Worm (Caenorhabditis elegans) whole organism, L4 larva: Measurements from ENCODE around the gene F54E7.6.

Experiments
- R02D3.7 ChIP-seq: fragments of 150-350 bp; sonication (generic microtip); optimal IDR thresholded peaks from 3 replicates; lab custom pipeline; 2014; ENCODE audit warnings: missing biosample characterization, missing genetic modification characterization
- T20F7.1 ChIP-seq: fragments of 200-800 bp; sonication (Bioruptor generic); optimal IDR thresholded peaks from 2 replicates; lab custom pipeline; 2018; ENCODE audit warnings: mild to moderate bottlenecking, missing genetic modification characterization, missing compliant biosample characterization
- T26A8.4 ChIP-seq: fragments of 200-800 bp; sonication (Bioruptor generic); IDR thresholded peaks from 2 replicates; pipeline ENCODE4 v1.3.6; 2022; ENCODE audit warnings: missing genetic modification characterization, missing compliant biosample characterization
- Y48G9A.11 ChIP-seq: fragments of 200-800 bp; sonication (Bioruptor generic); IDR thresholded peaks from 2 replicates; pipeline ENCODE4 v1.3.6; 2022; ENCODE audit warnings: missing genetic modification reagents, missing genetic modification characterization, missing compliant biosample characterization
- Y75B8A.6 ChIP-seq: fragments of 200-800 bp; sonication (Bioruptor generic); IDR thresholded peaks from 2 replicates; pipeline ENCODE4 v1.3.6; 2022; ENCODE audit warnings: missing genetic modification reagents, missing genetic modification characterization, missing compliant biosample characterization
- ama-1 ChIP-seq: fragments of 150-350 bp; optimal IDR thresholded peaks from 2 replicates; lab custom pipeline; 2014; ENCODE audit warnings: inconsistent platforms, mixed read lengths
- arid-1 ChIP-seq: fragments of 200-800 bp; sonication (Bioruptor generic); conservative IDR thresholded peaks from 2 replicates; pipeline ENCODE4 v1.3.6; 2022; ENCODE audit warnings: missing genetic modification reagents, missing genetic modification characterization, missing compliant biosample characterization
- attf-4 ChIP-seq: sonication (generic microtip); optimal IDR thresholded peaks from 3 replicates; lab custom pipeline; 2017; ENCODE audit warnings: missing biosample characterization, missing genetic modification characterization
- ceh-28 ChIP-seq: fragments of 150-350 bp; optimal IDR thresholded peaks from 2 replicates; lab custom pipeline; 2014; ENCODE audit warnings: missing biosample characterization, missing genetic modification reagents, missing genetic modification characterization
- cey-2 ChIP-seq: sonication (generic microtip); optimal IDR thresholded peaks from 3 replicates; lab custom pipeline; 2017; ENCODE audit warnings: missing genetic modification characterization, mild to moderate bottlenecking, missing compliant biosample characterization, antibody characterized with exemption, borderline replicate concordance; ENCODE audit not compliant: insufficient read depth
- daf-12 ChIP-seq: fragments of 150-350 bp; optimal IDR thresholded peaks from 2 replicates; lab custom pipeline; 2014; ENCODE audit warnings: missing biosample characterization, missing genetic modification reagents, missing genetic modification characterization
- dmd-8 ChIP-seq: fragments of 200-800 bp; sonication (Bioruptor generic); IDR thresholded peaks from 2 replicates; pipeline ENCODE4 v1.3.6; 2022; ENCODE audit warnings: missing genetic modification characterization, missing compliant biosample characterization
- dmd-9 ChIP-seq: fragments of 200-800 bp; sonication (Bioruptor generic); IDR thresholded peaks from 2 replicates; pipeline ENCODE4 v1.3.6; 2022; ENCODE audit warnings: missing genetic modification reagents, missing genetic modification characterization, missing compliant biosample characterization
- egl-27 ChIP-seq: sonication (generic microtip); optimal IDR thresholded peaks from 3 replicates; lab custom pipeline; 2017; ENCODE audit warnings: missing biosample characterization, missing genetic modification reagents, missing genetic modification characterization
- egl-43 ChIP-seq: fragments of 200-800 bp; sonication (Bioruptor generic); IDR thresholded peaks from 2 replicates; pipeline ENCODE4 v1.3.6; 2022; ENCODE audit warnings: missing genetic modification reagents, missing genetic modification characterization, missing compliant biosample characterization
- fos-1 ChIP-seq: fragments of 150-350 bp; optimal IDR thresholded peaks from 2 replicates; lab custom pipeline; 2014; ENCODE audit warnings: missing biosample characterization, missing genetic modification characterization
- gei-8 ChIP-seq: fragments of 200-800 bp; sonication (Bioruptor generic); optimal IDR thresholded peaks from 2 replicates; lab custom pipeline; 2018; ENCODE audit warnings: mild to moderate bottlenecking, missing genetic modification characterization, missing compliant biosample characterization
- hif-1 ChIP-seq, 2 experiments: sonication (generic microtip); optimal IDR thresholded peaks; 2 replicates each; lab custom pipeline; 2016 to 2017; ENCODE audit warnings: missing compliant biosample characterization in 2 of 2, missing genetic modification characterization in 2 of 2, missing genetic modification reagents in 2 of 2, missing genotype in 2 of 2, mild to moderate bottlenecking in 1 of 2
- hlh-11 ChIP-seq: fragments of 200-800 bp; sonication (Bioruptor generic); optimal IDR thresholded peaks from 2 replicates; lab custom pipeline; 2018; ENCODE audit warnings: mild to moderate bottlenecking, missing genetic modification characterization, missing compliant biosample characterization
- hmg-1.1 ChIP-seq: fragments of 200-800 bp; sonication (Bioruptor generic); IDR thresholded peaks from 2 replicates; pipeline ENCODE4 v1.3.6; 2022; ENCODE audit warnings: missing genetic modification reagents, missing genetic modification characterization, missing compliant biosample characterization
- jun-1 ChIP-seq: fragments of 150-350 bp; optimal IDR thresholded peaks from 2 replicates; lab custom pipeline; 2014; ENCODE audit warnings: missing biosample characterization, missing genetic modification reagents, missing genetic modification characterization
- lin-1 ChIP-seq: fragments of 200-800 bp; sonication (Bioruptor generic); IDR thresholded peaks from 2 replicates; pipeline ENCODE4 v1.3.6; 2022; ENCODE audit warnings: missing genetic modification reagents, missing genetic modification characterization, missing compliant biosample characterization
- lin-29 ChIP-seq: fragments of 200-800 bp; sonication (Bioruptor generic); IDR thresholded peaks from 2 replicates; pipeline ENCODE4 v1.3.6; 2022; ENCODE audit warnings: missing genetic modification reagents, missing genetic modification characterization, missing compliant biosample characterization
- lin-38 ChIP-seq: fragments of 200-800 bp; sonication (Bioruptor generic); IDR thresholded peaks from 2 replicates; pipeline ENCODE4 v1.3.6; 2022; ENCODE audit warnings: missing genetic modification reagents, missing genetic modification characterization, missing compliant biosample characterization
- lir-3 ChIP-seq: sonication (generic microtip); optimal IDR thresholded peaks from 2 replicates; lab custom pipeline; 2016; ENCODE audit warnings: mild to moderate bottlenecking, missing genetic modification characterization, missing compliant biosample characterization
- lsy-2 ChIP-seq, 2 experiments: fragments of 150-350 bp in 1 of 2; sonication (generic microtip) in 1 of 2; optimal IDR thresholded peaks; 2 replicates each; lab custom pipeline; 2014 to 2017; ENCODE audit warnings: missing biosample characterization in 2 of 2, missing genetic modification characterization in 2 of 2
- madf-5 ChIP-seq, 2 experiments: fragments of 200-800 bp; sonication (Bioruptor generic); IDR thresholded peaks; 2 replicates each; pipeline ENCODE4 v1.3.6; 2022; ENCODE audit warnings: missing compliant biosample characterization in 2 of 2, missing genetic modification characterization in 2 of 2
- mdl-1 ChIP-seq, 2 experiments: fragments of 150-350 bp in 1 of 2; sonication (generic microtip) in 1 of 2; optimal IDR thresholded peaks; 2 replicates each; lab custom pipeline; 2014 to 2017; ENCODE audit warnings: missing biosample characterization in 2 of 2, missing genetic modification characterization in 2 of 2
- nhr-11 ChIP-seq: fragments of 150-350 bp; optimal IDR thresholded peaks from 2 replicates; lab custom pipeline; 2014; ENCODE audit warnings: missing biosample characterization, missing genetic modification characterization
- nhr-237 ChIP-seq: sonication (generic microtip); optimal IDR thresholded peaks from 2 replicates; lab custom pipeline; 2017; ENCODE audit warnings: missing biosample characterization, missing genetic modification characterization
- nhr-25 ChIP-seq: sonication (generic microtip); optimal IDR thresholded peaks from 2 replicates; lab custom pipeline; 2017; ENCODE audit warnings: missing genetic modification characterization, mild to moderate bottlenecking, missing compliant biosample characterization, antibody characterized with exemption, moderate library complexity, borderline replicate concordance; ENCODE audit not compliant: insufficient read depth
- nhr-28 ChIP-seq: fragments of 150-350 bp; optimal IDR thresholded peaks from 2 replicates; lab custom pipeline; 2014; ENCODE audit warnings: missing biosample characterization, missing genetic modification characterization
- nhr-48 ChIP-seq: sonication (generic microtip); optimal IDR thresholded peaks from 2 replicates; lab custom pipeline; 2016; ENCODE audit warnings: mild to moderate bottlenecking, missing genetic modification characterization, missing compliant biosample characterization
- nhr-6 ChIP-seq: fragments of 150-350 bp; optimal IDR thresholded peaks from 2 replicates; lab custom pipeline; 2014; ENCODE audit warnings: missing biosample characterization, missing genetic modification characterization
- nhr-76 ChIP-seq: fragments of 150-350 bp; optimal IDR thresholded peaks from 2 replicates; lab custom pipeline; 2014; ENCODE audit warnings: missing biosample characterization, missing genetic modification characterization
- pha-4 ChIP-seq, 2 experiments: fragments of 150-350 bp in 1 of 2; fragments of 200-800 bp in 1 of 2; sonication (Bioruptor generic) in 1 of 2; IDR thresholded peaks in 1 of 2; optimal IDR thresholded peaks in 1 of 2; 2 replicates each; pipeline versions ENCODE4 v1.3.6 to Lab custom; 2014 to 2022; ENCODE audit warnings: missing genetic modification characterization in 2 of 2, missing genetic modification reagents in 2 of 2, missing biosample characterization in 1 of 2, missing compliant biosample characterization in 1 of 2
- php-3 ChIP-seq: fragments of 200-800 bp; sonication (Bioruptor generic); IDR thresholded peaks from 2 replicates; pipeline ENCODE4 v1.3.6; 2022; ENCODE audit warnings: missing genetic modification reagents, missing genetic modification characterization, missing compliant biosample characterization
- rbr-2 ChIP-seq: sonication (generic microtip); optimal IDR thresholded peaks from 2 replicates; lab custom pipeline; 2016; ENCODE audit warnings: missing genotype, missing genetic modification characterization, missing compliant biosample characterization
- saeg-2 ChIP-seq: fragments of 200-800 bp; sonication (Bioruptor generic); IDR thresholded peaks from 2 replicates; pipeline ENCODE4 v1.3.6; 2022; ENCODE audit warnings: missing genetic modification reagents, missing genetic modification characterization, missing compliant biosample characterization
- sdz-12 ChIP-seq: fragments of 200-800 bp; sonication (Bioruptor generic); optimal IDR thresholded peaks from 2 replicates; lab custom pipeline; 2018; ENCODE audit warnings: mild to moderate bottlenecking, missing genetic modification characterization, missing compliant biosample characterization
- set-16 ChIP-seq: fragments of 200-800 bp; sonication (Bioruptor generic); IDR thresholded peaks from 2 replicates; pipeline ENCODE4 v1.3.6; 2022; ENCODE audit warnings: missing genetic modification reagents, missing genetic modification characterization, missing compliant biosample characterization
- skn-1 ChIP-seq: fragments of 150-350 bp; optimal IDR thresholded peaks from 2 replicates; lab custom pipeline; 2014; ENCODE audit warnings: missing biosample characterization, missing genetic modification characterization
- snpc-1.2 ChIP-seq: fragments of 200-800 bp; sonication (Bioruptor generic); IDR thresholded peaks from 2 replicates; pipeline ENCODE4 v1.3.6; 2022; ENCODE audit warnings: missing genetic modification reagents, missing genetic modification characterization, missing compliant biosample characterization
- snpc-4 ChIP-seq: fragments of 150-350 bp; optimal IDR thresholded peaks from 2 replicates; lab custom pipeline; 2014; ENCODE audit warnings: missing biosample characterization, missing genetic modification characterization
- spr-3 ChIP-seq: fragments of 200-800 bp; sonication (Bioruptor generic); optimal IDR thresholded peaks from 2 replicates; lab custom pipeline; 2018; ENCODE audit warnings: mild to moderate bottlenecking, missing genetic modification characterization, missing compliant biosample characterization
- unc-130 ChIP-seq: sonication (generic microtip); optimal IDR thresholded peaks from 2 replicates; lab custom pipeline; 2016; ENCODE audit warnings: missing genetic modification reagents, missing genetic modification characterization, missing compliant biosample characterization
- unc-62 ChIP-seq, 3 experiments: fragments of 150-350 bp in 1 of 3; sonication (generic microtip); optimal IDR thresholded peaks in 2 of 3; peaks in 1 of 3; 1 replicate in 1 of 3; 2 replicates in 2 of 3; lab custom pipeline; 2014 to 2017; ENCODE audit warnings: missing biosample characterization in 3 of 3, missing genetic modification characterization in 3 of 3, missing genetic modification reagents in 3 of 3, missing genotype in 1 of 3
- vab-7 ChIP-seq: fragments of 200-800 bp; sonication (Bioruptor generic); IDR thresholded peaks from 2 replicates; pipeline ENCODE4 v1.3.6; 2022; ENCODE audit warnings: missing genetic modification reagents, missing genetic modification characterization, missing compliant biosample characterization
- zfp-3 ChIP-seq: fragments of 200-800 bp; sonication (Bioruptor generic); conservative IDR thresholded peaks from 2 replicates; pipeline ENCODE4 v1.3.6; 2022; ENCODE audit warnings: missing genetic modification reagents, missing genetic modification characterization, missing compliant biosample characterization

F54E7.6 gene

DNA sequence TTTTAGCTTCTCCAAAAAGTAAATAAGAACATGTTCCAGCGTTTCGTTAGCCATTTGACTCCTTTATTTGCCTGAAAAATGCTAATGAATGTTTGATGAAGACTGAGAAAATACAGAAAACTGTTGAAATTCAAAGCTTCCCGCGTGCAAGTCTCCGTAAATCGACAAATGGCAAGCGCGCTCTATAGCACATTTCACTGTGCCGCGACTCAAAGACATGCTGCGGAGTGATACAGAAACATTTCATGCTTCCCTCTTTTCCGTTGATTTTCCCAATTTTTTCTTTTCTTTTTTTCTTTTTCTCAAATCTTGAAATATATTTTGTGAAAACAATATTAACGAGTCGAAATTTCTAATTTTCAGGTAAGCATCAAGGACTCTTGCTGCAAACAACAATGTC is 18.1 kb upstream of the F54E7.6 start, which contains the start of the genes ska-3 and rps-12 (continued):
- TF ChIP-seq Y48G9A.11 (GFP tag; lab: Robert Waterston, UW) (peak; percentile 88), saeg-2 (GFP tag; lab: Robert Waterston, UW) (peak; percentile 85), R02D3.7 (tag; lab: Kevin White, UChicago) (peak; percentile 98), php-3 (peak; percentile 64), fos-1 (tag; lab: Kevin White, UChicago) (peak; percentile 55), vab-7 (GFP tag; lab: Robert Waterston, UW) (peak; percentile 88), lin-1 (GFP tag; lab: Robert Waterston, UW) (peak; percentile 78), jun-1 (tag; lab: Kevin White, UChicago) (peak; percentile 94), set-16 (peak; percentile 23; the same call in 1 of the 2 replicates), nhr-11 (peak; percentile 100), T20F7.1 (GFP tag; lab: Kevin White, UChicago) (no peak), arid-1 (GFP tag; lab: Robert Waterston, UW) (peak; percentile 98), unc-62 (GFP tag; optimal IDR thresholded peaks at IDR 0.05 in 1 of 2; lab: Kevin White, UChicago) (peak in 1 of 2 experiments; percentile 100), unc-62 (tag; optimal IDR thresholded peaks at IDR 0.05; lab: Kevin White, UChicago) (no peak), unc-130 (GFP tag; lab: Kevin White, UChicago) (peak; percentile 89), skn-1 (no peak), sdz-12 (GFP tag; lab: Kevin White, UChicago) (peak; percentile 11), nhr-28 (peak; percentile 97), ama-1 (lab: Kevin White, UChicago) (peak; percentile 91), spr-3 (GFP tag; lab: Kevin White, UChicago) (peak; percentile 94), nhr-237 (tag; lab: Kevin White, UChicago) (peak; percentile 67), lsy-2 (tag; optimal IDR thresholded peaks at IDR 0.05; lab: Kevin White, UChicago) (peak; percentile 92 to 98), attf-4 (tag; lab: Kevin White, UChicago) (peak; percentile 4), cey-2 (peak; percentile 35), rbr-2 (peak; percentile 98), madf-5 (GFP tag; IDR thresholded peaks at IDR 0.05; lab: Robert Waterston, UW) (peak in 1 of 2 experiments; percentile 42; a peak in 1 of 4 replicates), dmd-8 (no peak), nhr-48 (tag; lab: Kevin White, UChicago) (peak; percentile 84), hlh-11 (peak; percentile 95), ceh-28 (tag; lab: Kevin White, UChicago) (peak; percentile 27), hmg-1.1 (GFP tag; lab: Robert Waterston, UW) (peak; percentile 98), gei-8 (GFP tag; lab: Kevin White, UChicago) (peak; percentile 63), lin-29 (GFP tag; lab: Robert Waterston, UW) (peak; percentile 89), lir-3 (tag; lab: Kevin White, UChicago) (peak; percentile 29), daf-12 (tag; lab: Kevin White, UChicago) (no peak), zfp-3 (GFP tag; lab: Robert Waterston, UW) (peak; percentile 96), nhr-25 (tag; lab: Kevin White, UChicago) (peak; percentile 97), egl-27 (tag; lab: Kevin White, UChicago) (no peak), nhr-6 (tag; lab: Kevin White, UChicago) (peak; percentile 99), Y75B8A.6 (peak; percentile 88), hif-1 (tag; optimal IDR thresholded peaks at IDR 0.05; lab: Kevin White, UChicago) (peak; percentile 49 to 92), snpc-4 (tag; lab: Kevin White, UChicago) (peak; percentile 58), nhr-76 (tag; lab: Kevin White, UChicago) (peak; percentile 75), T26A8.4 (GFP tag; lab: Robert Waterston, UW) (peak; percentile 97), pha-4 (GFP tag; IDR thresholded peaks at IDR 0.05; lab: Robert Waterston, UW) (peak; percentile 94), pha-4 (tag; optimal IDR thresholded peaks at IDR 0.05; lab: Kevin White, UChicago) (peak; percentile 99), lin-38 (GFP tag; lab: Robert Waterston, UW) (peak; percentile 100), dmd-9 (GFP tag; lab: Robert Waterston, UW) (peak; percentile 96), mdl-1 (tag; optimal IDR thresholded peaks at IDR 0.05; lab: Kevin White, UChicago) (peak; percentile 90 to 97), snpc-1.2 (GFP tag; lab: Robert Waterston, UW) (peak; percentile 68; the same call in 1 of the 2 replicates), egl-43 (GFP tag; lab: Robert Waterston, UW) (peak; percentile 89)
